Fruit fly (Drosophila melanogaster) Kc167 (cell line): ENCODE data around the gene Tango14.

ENCODE experiments used
- Myc ChIP-seq: fragments of >200 bp; optimal IDR thresholded peaks from 2 replicates; lab custom pipeline; 2017; ENCODE audit warnings: missing external identifiers
- Sin3A ChIP-seq: fragments of >200 bp; optimal IDR thresholded peaks from 2 replicates; lab custom pipeline; 2018; ENCODE audit warnings: missing external identifiers
- h ChIP-seq: fragments of >200 bp; optimal IDR thresholded peaks from 3 replicates; lab custom pipeline; 2018; ENCODE audit warnings: missing external identifiers
- insv ChIP-seq: fragments of >200 bp; optimal IDR thresholded peaks from 3 replicates; lab custom pipeline; 2018; ENCODE audit warnings: missing external identifiers
- psq ChIP-seq: fragments of >200 bp; optimal IDR thresholded peaks from 2 replicates; lab custom pipeline; 2017; ENCODE audit warnings: missing external identifiers
- ttk ChIP-seq: sonication (Bioruptor generic); optimal IDR thresholded peaks from 2 replicates; lab custom pipeline; 2017; ENCODE audit warnings: missing external identifiers

DNA sequence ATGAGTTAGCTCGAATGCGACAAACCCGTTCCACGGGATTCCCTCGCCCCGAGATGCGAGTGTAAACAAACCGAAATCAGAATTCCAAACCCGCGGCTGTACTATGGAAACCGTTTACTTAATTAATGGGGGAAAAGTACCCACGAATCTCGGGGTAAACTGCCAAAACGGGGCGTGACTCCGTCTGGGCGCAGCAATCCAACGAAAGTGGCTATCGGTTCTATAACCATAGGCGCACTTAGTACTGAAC is 35.8 kb upstream of the Tango14 start:
- TF ChIP-seq Sin3A (no peak), insv (lab: Kevin White, UChicago) (no peak), psq (lab: Kevin White, UChicago) (no peak), ttk (no peak), h (lab: Kevin White, UChicago) (no peak), Myc (no peak)
